Worm (Caenorhabditis elegans) whole organism, dauer: Measurements from ENCODE around the gene cth-1.

Source experiments
- unc-62 ChIP-seq: sonication (generic microtip); optimal IDR thresholded peaks from 2 replicates; lab custom pipeline; 2017; ENCODE audit warnings: missing biosample characterization, missing genetic modification reagents, missing genetic modification characterization

cth-1 gene

DNA sequence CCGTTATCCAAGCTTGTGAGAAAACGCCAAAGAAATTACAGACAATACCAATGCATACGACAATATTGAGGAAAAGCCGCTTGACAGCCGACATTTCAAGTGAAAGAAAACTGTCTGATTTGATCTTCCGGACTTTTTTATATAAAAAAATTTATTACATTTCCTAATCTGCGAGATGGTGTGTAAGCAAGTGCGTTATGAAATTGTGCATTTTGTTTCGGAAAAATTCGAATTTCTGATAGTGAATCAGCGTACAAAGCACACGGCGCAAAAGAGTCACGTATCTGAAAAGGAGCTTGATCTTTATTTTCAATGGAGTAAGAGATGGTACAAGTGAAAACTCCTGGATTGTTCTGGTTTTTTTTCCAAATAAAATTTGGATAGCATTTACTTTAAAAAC lies 40.6 kb downstream of the cth-1 start, which contains the start of gene clc-32:
clc-32 (minus strand) TSS at position 101 of the 400 bp plus-strand sequence.
- TF ChIP-seq unc-62: no peak

DNA sequence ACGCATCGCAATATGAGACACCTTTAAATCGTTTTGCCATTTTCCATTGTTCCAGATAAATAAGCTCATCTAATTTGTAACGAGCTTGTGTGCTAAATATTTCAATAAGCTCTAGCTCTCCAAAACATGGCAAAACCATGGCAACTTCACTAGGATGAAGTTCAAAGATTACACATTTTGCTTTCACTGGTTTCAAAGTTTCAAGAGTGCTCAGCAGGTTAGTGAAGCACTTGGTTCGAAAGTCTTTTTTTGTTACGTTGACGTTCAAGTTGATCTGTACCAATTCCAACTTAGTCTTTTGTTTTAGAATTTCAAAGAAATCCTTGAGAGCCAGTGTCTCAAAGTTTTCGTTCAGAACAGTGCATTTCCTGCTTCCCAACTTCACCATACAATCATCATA lies 41.9 kb downstream of the cth-1 start, which contains the start of gene fbxa-18:
fbxa-18 (plus strand) TSS at position 301 of the 400 bp plus-strand sequence.
- TF ChIP-seq unc-62: no peak

DNA sequence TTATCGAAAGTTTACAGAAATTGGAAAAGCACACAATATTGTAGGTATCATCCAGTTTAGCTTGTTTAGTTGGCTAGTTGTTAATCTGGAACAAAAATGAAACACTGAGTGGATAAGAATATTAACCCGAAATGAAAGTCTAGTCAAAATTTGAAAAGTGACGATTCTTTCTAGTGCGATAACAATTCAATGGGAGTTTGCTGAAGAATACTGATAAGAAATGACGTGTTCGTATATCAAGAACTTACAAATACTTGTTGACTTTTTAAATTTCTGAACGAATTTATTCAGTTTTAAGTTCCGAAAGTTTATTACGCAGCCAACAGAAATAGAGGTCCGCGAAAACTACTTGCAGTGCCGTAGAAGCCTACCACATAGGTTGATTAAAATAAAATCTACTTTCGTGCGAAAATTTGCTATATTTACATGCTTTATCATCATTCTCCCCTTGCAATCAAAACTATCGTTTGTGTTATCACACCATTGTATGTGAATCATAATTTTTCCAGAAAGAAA lies 42.6 kb downstream of the cth-1 start, which contains the start of gene fbxa-88:
fbxa-88 (minus strand) TSS at position 51 of the 516 bp plus-strand sequence.
- TF ChIP-seq unc-62: no peak

DNA sequence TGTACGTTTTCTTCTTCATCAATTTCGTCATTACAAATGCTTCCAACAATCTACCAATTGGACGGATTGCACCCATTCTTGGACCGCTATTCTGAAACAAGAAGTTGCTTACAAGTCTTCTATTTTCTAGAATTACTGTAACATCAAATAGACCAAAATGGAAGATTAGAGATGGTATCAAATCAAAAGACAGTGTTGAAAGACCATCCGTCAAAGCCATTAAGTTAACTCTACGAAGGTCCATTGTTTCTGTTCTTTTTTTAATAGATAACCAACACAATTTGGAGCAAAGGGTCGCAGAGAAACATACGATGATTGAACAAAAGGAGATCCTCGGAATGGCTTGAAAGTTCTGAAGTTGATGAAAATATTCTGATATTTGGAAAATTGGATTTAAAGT lies 44.5 kb downstream of the cth-1 start:
- TF ChIP-seq unc-62: no peak

DNA sequence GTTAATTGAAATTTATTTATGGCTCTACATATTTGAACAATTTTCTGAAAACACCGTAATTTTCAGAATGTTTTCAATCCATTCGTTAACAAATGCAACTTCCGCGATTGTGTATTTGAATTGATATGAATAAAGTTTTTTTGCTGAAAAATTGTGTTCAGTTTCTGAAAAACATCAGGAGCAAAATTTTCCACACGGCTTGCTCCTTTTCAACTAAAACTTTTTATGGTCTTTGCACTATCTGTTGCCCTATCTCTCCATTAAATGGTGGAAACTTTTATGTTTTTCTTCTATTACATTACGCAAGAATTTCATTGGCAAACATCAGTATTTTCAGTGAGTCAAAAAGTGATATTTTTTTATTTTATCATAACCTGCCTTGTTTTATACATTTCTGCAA lies 48.3 kb downstream of the cth-1 start, which contains the start of gene F10A3.4:
F10A3.4 (plus strand) TSS at position 301 of the 400 bp plus-strand sequence.
- no peak for TF ChIP-seq unc-62
